Fruit fly (Drosophila melanogaster): ENCODE measurements around the gene CG13616.

dm6 chr3R:24348420-24349190, 44.1 kb upstream of the CG13616 start, which contains the start of the genes CG5746 and CG6454:
- TF ChIP-seq h (optimal IDR thresholded peaks at IDR 0.05) (no peak), Sin3A (optimal IDR thresholded peaks at IDR 0.05) (no peak)

All from Kc167 (cell line).